Worm (Caenorhabditis elegans): ENCODE data around the gene gcn-2.

- TF ChIP-seq ztf-23 (GFP tag; IDR thresholded peaks at IDR 0.05) = no peak
- TF ChIP-seq ztf-29 (GFP tag; IDR thresholded peaks at IDR 0.05) = no peak
- no peak for TF ChIP-seq flt-1 (GFP tag; IDR thresholded peaks at IDR 0.05)
These were observed 12.4 kb downstream of the gcn-2 start for ce11 chrII:13096345-13096744.

Measured in whole organism, midembryonic.